Worm (Caenorhabditis elegans) whole organism, L1 larva: ENCODE data around the gene R12B2.13.
A peak's percentile ranks its signal among the peaks of the same experiment; 100 is the strongest.

Experiments
- alr-1 ChIP-seq: fragments of 200-800 bp; sonication (Bioruptor generic); optimal IDR thresholded peaks from 2 replicates; lab custom pipeline; 2018; ENCODE audit warnings: borderline replicate concordance, mild to moderate bottlenecking, missing genetic modification characterization, missing compliant biosample characterization
- ama-1 ChIP-seq: fragments of 150-350 bp; optimal IDR thresholded peaks from 2 replicates; lab custom pipeline; 2014
- ceh-82 ChIP-seq, 3 experiments: fragments of 150-350 bp in 1 of 3; sonication (generic microtip) in 2 of 3; optimal IDR thresholded peaks; 2 replicates each; lab custom pipeline; 2014 to 2017; ENCODE audit warnings: missing biosample characterization in 3 of 3, missing genetic modification characterization in 3 of 3
- lir-3 ChIP-seq: sonication (generic microtip); optimal IDR thresholded peaks from 2 replicates; lab custom pipeline; 2016; ENCODE audit warnings: mild to moderate bottlenecking, missing genetic modification characterization, moderate library complexity, missing compliant biosample characterization; ENCODE audit not compliant: poor library complexity
- nhr-12 ChIP-seq: sonication (generic microtip); optimal IDR thresholded peaks from 2 replicates; lab custom pipeline; 2017; ENCODE audit warnings: missing biosample characterization, missing genetic modification characterization
- nhr-237 ChIP-seq: fragments of 150-350 bp; optimal IDR thresholded peaks from 2 replicates; lab custom pipeline; 2014; ENCODE audit warnings: missing biosample characterization, missing genetic modification characterization
- nhr-28 ChIP-seq: fragments of 150-350 bp; optimal IDR thresholded peaks from 2 replicates; lab custom pipeline; 2014; ENCODE audit warnings: missing biosample characterization, missing genetic modification characterization
- nhr-76 ChIP-seq: sonication (generic microtip); optimal IDR thresholded peaks from 2 replicates; lab custom pipeline; 2017; ENCODE audit warnings: missing biosample characterization, missing genetic modification characterization
- nhr-85 ChIP-seq: sonication (generic microtip); peaks from one replicate; lab custom pipeline; 2016; ENCODE audit warnings: missing genetic modification characterization, inconsistent platforms, missing compliant biosample characterization
- skn-1 ChIP-seq: fragments of 150-350 bp; optimal IDR thresholded peaks from 2 replicates; lab custom pipeline; 2014; ENCODE audit warnings: missing biosample characterization, missing genetic modification characterization
- snpc-4 ChIP-seq: fragments of 150-350 bp; optimal IDR thresholded peaks from 2 replicates; lab custom pipeline; 2014; ENCODE audit warnings: missing biosample characterization, missing genetic modification characterization
- sptf-1 ChIP-seq: fragments of 150-350 bp; optimal IDR thresholded peaks from 2 replicates; lab custom pipeline; 2014; ENCODE audit warnings: missing biosample characterization, missing genetic modification characterization
- zag-1 ChIP-seq: fragments of 150-350 bp; optimal IDR thresholded peaks from 2 replicates; lab custom pipeline; 2014; ENCODE audit warnings: missing biosample characterization, missing genetic modification characterization

DNA sequence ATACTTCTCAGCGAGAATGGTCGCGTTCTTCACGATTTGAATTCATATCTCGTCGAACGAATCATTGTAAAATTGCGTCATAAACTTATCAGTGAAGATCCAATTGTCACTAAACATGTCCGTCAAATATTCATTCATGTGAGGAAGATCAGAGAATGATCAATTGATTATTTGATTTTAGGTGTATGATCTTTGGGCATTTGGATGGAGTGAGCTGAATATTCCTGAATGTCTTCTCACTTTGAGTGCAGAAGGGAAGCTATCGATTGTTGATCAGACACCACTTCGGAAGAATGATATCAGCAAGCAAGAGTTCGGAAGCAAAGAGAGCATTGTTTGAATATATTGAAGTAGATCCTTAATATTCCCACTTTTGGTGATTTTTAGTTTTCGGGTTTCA is 41.0 kb upstream of the R12B2.13 start:
- no peak for TF ChIP-seq skn-1
- peak; percentile 91 for TF ChIP-seq ama-1 (lab: Kevin White, UChicago)
- TF ChIP-seq nhr-237 (tag; lab: Kevin White, UChicago), result no peak
- TF ChIP-seq lir-3 (tag; lab: Kevin White, UChicago), result no peak
- TF ChIP-seq ceh-82 (tag; optimal IDR thresholded peaks at IDR 0.05; lab: Kevin White, UChicago), result no peak
- no peak for TF ChIP-seq zag-1
- TF ChIP-seq nhr-12, result no peak
- TF ChIP-seq alr-1 (tag; lab: Kevin White, UChicago), result no peak
- no peak for TF ChIP-seq nhr-76 (tag; lab: Kevin White, UChicago)
- TF ChIP-seq nhr-85, result peak; percentile 86
- no peak for TF ChIP-seq nhr-28
- TF ChIP-seq snpc-4 (tag; lab: Kevin White, UChicago), result no peak
- TF ChIP-seq sptf-1 (tag; lab: Kevin White, UChicago), result no peak
